In the genomic region with DNA sequence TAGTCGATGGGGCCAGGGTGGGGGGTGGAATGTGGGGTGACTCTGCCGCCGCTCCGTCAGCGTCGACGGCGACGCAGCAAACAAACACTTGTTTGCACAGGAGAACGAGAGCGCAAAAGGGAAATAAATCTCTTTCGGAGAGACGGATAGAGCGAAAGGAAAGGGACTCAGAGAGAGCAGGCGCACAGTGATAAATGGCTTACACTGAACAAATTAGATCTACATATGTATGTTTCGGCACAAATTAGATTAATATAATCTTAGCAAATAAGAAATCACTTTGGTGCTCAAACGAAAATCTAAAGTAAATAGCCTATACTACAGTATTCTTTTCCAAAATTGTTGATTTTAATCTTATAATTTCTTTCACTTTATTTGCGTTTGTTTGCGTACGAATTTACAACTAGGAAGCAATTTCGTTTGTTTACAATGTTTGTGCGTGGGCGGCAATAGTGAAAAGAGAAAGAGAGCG, we compare ENCODE assay signal across 1 fruit fly cellular context.
TF ChIP-seq lines count a peak whose summit lies in the region.

No protein-coding gene starts in this region.

TF ChIP-seq in whole organism, embryonic, 481 proteins besides CTCF, POLR2A, EP300 and RAD21 (continued from another document and continues in another):
- TF ChIP-seq CG11085 (GFP tag; IDR thresholded peaks at IDR 0.05; lab: Robert Waterston, UW) (peak; percentile 87), CG6654 (GFP tag; optimal IDR thresholded peaks at IDR 0.05; lab: Kevin White, UChicago) (peak; percentile 64), CG18619 (GFP tag; optimal IDR thresholded peaks at IDR 0.05; lab: Kevin White, UChicago) (peak; percentile 82), pan (optimal IDR thresholded peaks at IDR 0.05; lab: Kevin White, UChicago) (no peak), pan (GFP tag; optimal IDR thresholded peaks at IDR 0.05 in 1 of 2, IDR thresholded peaks at IDR 0.05 in 1 of 2) (peak in 1 of 2 experiments; percentile 96), CG12659 (GFP tag; optimal IDR thresholded peaks at IDR 0.05; lab: Kevin White, UChicago) (peak; percentile 85), chn (GFP tag; optimal IDR thresholded peaks at IDR 0.05; lab: Kevin White, UChicago) (peak; percentile 83), CG5180 (GFP tag; optimal IDR thresholded peaks at IDR 0.05; lab: Kevin White, UChicago) (peak; percentile 76), kni (GFP tag; optimal IDR thresholded peaks at IDR 0.05; lab: Kevin White, UChicago) (peak; percentile 84), CG12769 (tag; optimal IDR thresholded peaks at IDR 0.05; lab: Kevin White, UChicago) (peak; percentile 88), sens (GFP tag; lab: Kevin White, UChicago) (peak; percentile 99), CG10321 (GFP tag; IDR thresholded peaks at IDR 0.05; lab: Robert Waterston, UW) (peak; percentile 42; the same call in 1 of the 2 replicates), CG10267 (tag; optimal IDR thresholded peaks at IDR 0.05; lab: Kevin White, UChicago) (peak; percentile 89), Hr51 (GFP tag; optimal IDR thresholded peaks at IDR 0.05; lab: Kevin White, UChicago) (peak; percentile 84 to 90), CG13287 (GFP tag; IDR thresholded peaks at IDR 0.05; lab: Robert Waterston, UW; ENCODE audit: partially characterized antibody) (no peak), CG8388 (GFP tag; optimal IDR thresholded peaks at IDR 0.05; lab: Kevin White, UChicago) (peak; percentile 92), Meics (GFP tag; optimal IDR thresholded peaks at IDR 0.05; lab: Kevin White, UChicago) (peak; percentile 89), CG4730 (GFP tag; IDR thresholded peaks at IDR 0.05; lab: Robert Waterston, UW) (peak; percentile 94), CG11247 (GFP tag; IDR thresholded peaks at IDR 0.05; lab: Robert Waterston, UW) (peak; percentile 93), CG7357 (GFP tag; IDR thresholded peaks at IDR 0.05; lab: Robert Waterston, UW) (peak; percentile 86), abd-A (tag; optimal IDR thresholded peaks at IDR 0.05; lab: Kevin White, UChicago) (peak; percentile 75), CG14667 (GFP tag; IDR thresholded peaks at IDR 0.05; lab: Robert Waterston, UW) (peak; percentile 90), sna (GFP tag; IDR thresholded peaks at IDR 0.05; lab: Robert Waterston, UW; ENCODE audit: partially characterized antibody) (no peak), tin (GFP tag; optimal IDR thresholded peaks at IDR 0.05; lab: Kevin White, UChicago) (peak; percentile 88), dysf (GFP tag; IDR thresholded peaks at IDR 0.05; lab: Robert Waterston, UW) (peak; percentile 94), CG11696 (GFP tag; IDR thresholded peaks at IDR 0.05; lab: Robert Waterston, UW) (peak; percentile 87), CG17328 (GFP tag; IDR thresholded peaks at IDR 0.05; lab: Robert Waterston, UW) (peak; percentile 97), Nf-YC (tag; optimal IDR thresholded peaks at IDR 0.05; lab: Kevin White, UChicago) (peak; percentile 59), trh (GFP tag; optimal IDR thresholded peaks at IDR 0.05; lab: Kevin White, UChicago) (peak; percentile 72), CG8924 (tag; optimal IDR thresholded peaks at IDR 0.05; lab: Kevin White, UChicago) (peak; percentile 94), CG31441 (GFP tag; IDR thresholded peaks at IDR 0.05; lab: Robert Waterston, UW) (peak; percentile 82), Vsx1 (GFP tag; optimal IDR thresholded peaks at IDR 0.05; lab: Kevin White, UChicago) (peak; percentile 87), CG11695 (GFP tag; IDR thresholded peaks at IDR 0.05; lab: Robert Waterston, UW) (peak; percentile 95), HLH4C (GFP tag; IDR thresholded peaks at IDR 0.05; lab: Robert Waterston, UW; ENCODE audit: partially characterized antibody) (no peak), CG32532 (GFP tag; IDR thresholded peaks at IDR 0.05; lab: Robert Waterston, UW) (peak; percentile 92), dati (GFP tag; IDR thresholded peaks at IDR 0.05; lab: Robert Waterston, UW) (peak; percentile 92), bowl (GFP tag; IDR thresholded peaks at IDR 0.05; lab: Robert Waterston, UW) (peak; percentile 81; the same call in 1 of the 2 replicates), Dref (GFP tag; IDR thresholded peaks at IDR 0.05; lab: Robert Waterston, UW) (no peak), Xrp1 (GFP tag; IDR thresholded peaks at IDR 0.05; lab: Robert Waterston, UW) (peak; percentile 98), sob (GFP tag; IDR thresholded peaks at IDR 0.05; lab: Robert Waterston, UW) (peak; percentile 95), CG2120 (GFP tag; optimal IDR thresholded peaks at IDR 0.05; lab: Kevin White, UChicago) (peak; percentile 88), bbx (GFP tag; IDR thresholded peaks at IDR 0.05; lab: Robert Waterston, UW; ENCODE audit: partially characterized antibody) (no peak; the same call in 1 of the 2 replicates), CG12155 (GFP tag; optimal IDR thresholded peaks at IDR 0.05; lab: Kevin White, UChicago) (peak; percentile 80), CG12942 (GFP tag; optimal IDR thresholded peaks at IDR 0.05; lab: Kevin White, UChicago) (peak; percentile 90), CG12236 (GFP tag; optimal IDR thresholded peaks at IDR 0.05; lab: Kevin White, UChicago) (peak; percentile 77), br (optimal IDR thresholded peaks at IDR 0.05; lab: Kevin White, UChicago) (no peak), Sry-δ (GFP tag; optimal IDR thresholded peaks at IDR 0.05; lab: Kevin White, UChicago) (peak; percentile 44), jumu (GFP tag; optimal IDR thresholded peaks at IDR 0.05; lab: Kevin White, UChicago) (peak; percentile 82), wdn (GFP tag; IDR thresholded peaks at IDR 0.05; lab: Robert Waterston, UW) (peak; percentile 93), yki (optimal IDR thresholded peaks at IDR 0.05; lab: Kevin White, UChicago) (peak; percentile 66), ac (GFP tag; optimal IDR thresholded peaks at IDR 0.05; lab: Kevin White, UChicago) (peak; percentile 92), Rfx (GFP tag; IDR thresholded peaks at IDR 0.05; lab: Robert Waterston, UW) (peak; percentile 92), CG10654 (GFP tag; optimal IDR thresholded peaks at IDR 0.05; lab: Kevin White, UChicago) (peak; percentile 88), CG11093 (GFP tag; IDR thresholded peaks at IDR 0.05; lab: Robert Waterston, UW) (peak; percentile 91), CG11560 (tag; IDR thresholded peaks at IDR 0.05; lab: Robert Waterston, UW) (peak; percentile 58; the same call in 1 of the 3 replicates), CG2116 (GFP tag; optimal IDR thresholded peaks at IDR 0.05; lab: Kevin White, UChicago) (peak; percentile 70), Poxn (GFP tag; IDR thresholded peaks at IDR 0.05; lab: Robert Waterston, UW) (peak; percentile 67; the same call in 1 of the 2 replicates), CG30403 (GFP tag; optimal IDR thresholded peaks at IDR 0.05; lab: Kevin White, UChicago) (peak; percentile 88), HmgD (GFP tag; optimal IDR thresholded peaks at IDR 0.05; lab: Kevin White, UChicago) (peak; percentile 74), CG9215 (GFP tag; IDR thresholded peaks at IDR 0.05; lab: Robert Waterston, UW) (peak; percentile 82), CG18764 (GFP tag; optimal IDR thresholded peaks at IDR 0.05; lab: Kevin White, UChicago) (peak; percentile 89), sr (GFP tag; IDR thresholded peaks at IDR 0.05; lab: Robert Waterston, UW) (peak; percentile 84), CG6254 (GFP tag; optimal IDR thresholded peaks at IDR 0.05; lab: Kevin White, UChicago) (peak; percentile 95), ems (GFP tag; optimal IDR thresholded peaks at IDR 0.05; lab: Kevin White, UChicago) (peak; percentile 84), HLH54F (GFP tag; optimal IDR thresholded peaks at IDR 0.05; lab: Kevin White, UChicago) (peak; percentile 78), run (tag; optimal IDR thresholded peaks at IDR 0.05; lab: Kevin White, UChicago) (peak; percentile 86), CG17912 (GFP tag; optimal IDR thresholded peaks at IDR 0.05; lab: Kevin White, UChicago) (no peak), fd102C (GFP tag; optimal IDR thresholded peaks at IDR 0.05; lab: Kevin White, UChicago) (peak; percentile 96), CG13123 (GFP tag; optimal IDR thresholded peaks at IDR 0.05; lab: Kevin White, UChicago) (peak; percentile 58), CG10147 (GFP tag; optimal IDR thresholded peaks at IDR 0.05; lab: Kevin White, UChicago) (peak; percentile 87), Neu2 (GFP tag; optimal IDR thresholded peaks at IDR 0.05; lab: Kevin White, UChicago; ENCODE audit: borderline replicate concordance) (peak; percentile 49), CG2889 (GFP tag; IDR thresholded peaks at IDR 0.05; lab: Robert Waterston, UW) (peak; percentile 86), nerfin-2 (GFP tag; IDR thresholded peaks at IDR 0.05; lab: Robert Waterston, UW; ENCODE audit: partially characterized antibody) (no peak), shn (GFP tag; optimal IDR thresholded peaks at IDR 0.05; lab: Kevin White, UChicago) (peak; percentile 81), insv (GFP tag; optimal IDR thresholded peaks at IDR 0.05; lab: Kevin White, UChicago) (peak in 1 of 2 experiments; percentile 21), lbe (GFP tag; optimal IDR thresholded peaks at IDR 0.05; lab: Kevin White, UChicago) (peak; percentile 69), Max (GFP tag; optimal IDR thresholded peaks at IDR 0.05; lab: Kevin White, UChicago) (peak; percentile 73), Ravus (GFP tag; IDR thresholded peaks at IDR 0.05; lab: Robert Waterston, UW) (peak; percentile 82), CG10274 (GFP tag; optimal IDR thresholded peaks at IDR 0.05; lab: Kevin White, UChicago) (peak; percentile 72), tup (GFP tag; optimal IDR thresholded peaks at IDR 0.05; lab: Kevin White, UChicago) (peak; percentile 47), CG7786 (GFP tag; optimal IDR thresholded peaks at IDR 0.05; lab: Kevin White, UChicago) (peak; percentile 92), tll (GFP tag; optimal IDR thresholded peaks at IDR 0.05; lab: Kevin White, UChicago) (peak in 1 of 2 experiments; percentile 81), kah (GFP tag; optimal IDR thresholded peaks at IDR 0.05; lab: Kevin White, UChicago) (peak; percentile 91), Lim3 (GFP tag; IDR thresholded peaks at IDR 0.05; lab: Robert Waterston, UW) (peak; percentile 69; the same call in 1 of the 2 replicates), CG1832 (GFP tag; optimal IDR thresholded peaks at IDR 0.05; lab: Kevin White, UChicago) (no peak), CG17612 (GFP tag; IDR thresholded peaks at IDR 0.05; lab: Robert Waterston, UW) (peak; percentile 87), CG1024 (GFP tag; IDR thresholded peaks at IDR 0.05; lab: Robert Waterston, UW) (peak; percentile 82), CG11456 (GFP tag; IDR thresholded peaks at IDR 0.05; lab: Robert Waterston, UW) (peak; percentile 93), Sox100B (GFP tag; optimal IDR thresholded peaks at IDR 0.05; lab: Kevin White, UChicago) (peak; percentile 85), nmo (GFP tag; optimal IDR thresholded peaks at IDR 0.05; lab: Kevin White, UChicago) (peak; percentile 87), MTF-1 (GFP tag; optimal IDR thresholded peaks at IDR 0.05; lab: Kevin White, UChicago; ENCODE audit: borderline replicate concordance) (peak; percentile 87), fd64A (GFP tag; optimal IDR thresholded peaks at IDR 0.05; lab: Kevin White, UChicago) (peak; percentile 82), lmd (GFP tag; IDR thresholded peaks at IDR 0.05; lab: Robert Waterston, UW) (peak; percentile 94), CG7963 (GFP tag; IDR thresholded peaks at IDR 0.05; lab: Robert Waterston, UW; ENCODE audit: partially characterized antibody) (no peak), vvl (GFP tag; IDR thresholded peaks at IDR 0.05; lab: Robert Waterston, UW) (peak; percentile 98), HLH3B (GFP tag; IDR thresholded peaks at IDR 0.05; lab: Robert Waterston, UW) (peak; percentile 94), ato (GFP tag; IDR thresholded peaks at IDR 0.05; lab: Robert Waterston, UW; ENCODE audit: partially characterized antibody) (no peak), stc (GFP tag; IDR thresholded peaks at IDR 0.05; lab: Robert Waterston, UW) (peak; percentile 94), dmrt99B (tag; optimal IDR thresholded peaks at IDR 0.05; lab: Kevin White, UChicago) (peak; percentile 94), Camta (GFP tag; optimal IDR thresholded peaks at IDR 0.05; lab: Kevin White, UChicago) (peak; percentile 91), Bdp1 (GFP tag; optimal IDR thresholded peaks at IDR 0.05; lab: Kevin White, UChicago) (peak; percentile 84), CG7556 (GFP tag; optimal IDR thresholded peaks at IDR 0.05; lab: Kevin White, UChicago) (peak; percentile 93), YL-1 (GFP tag; optimal IDR thresholded peaks at IDR 0.05; lab: Kevin White, UChicago) (peak; percentile 49), ase (GFP tag; IDR thresholded peaks at IDR 0.05; lab: Robert Waterston, UW) (peak; percentile 90), lov (optimal IDR thresholded peaks at IDR 0.05; lab: Kevin White, UChicago) (no peak), lov (GFP tag; IDR thresholded peaks at IDR 0.05; lab: Robert Waterston, UW) (peak; percentile 96), ci (GFP tag; IDR thresholded peaks at IDR 0.05; lab: Robert Waterston, UW) (peak; percentile 97), CG11398 (GFP tag; optimal IDR thresholded peaks at IDR 0.05; lab: Kevin White, UChicago) (peak; percentile 85), usp (GFP tag; optimal IDR thresholded peaks at IDR 0.05; lab: Kevin White, UChicago) (no peak), CG3163 (GFP tag; optimal IDR thresholded peaks at IDR 0.05; lab: Kevin White, UChicago) (peak; percentile 73), gcm2 (GFP tag; optimal IDR thresholded peaks at IDR 0.05; lab: Kevin White, UChicago) (peak; percentile 79), Gsc (GFP tag; IDR thresholded peaks at IDR 0.05; lab: Robert Waterston, UW) (no peak), Hmx (GFP tag; optimal IDR thresholded peaks at IDR 0.05; lab: Kevin White, UChicago) (peak; percentile 75), pzg (GFP tag; optimal IDR thresholded peaks at IDR 0.05; lab: Kevin White, UChicago) (peak; percentile 3), pnt (GFP tag; optimal IDR thresholded peaks at IDR 0.05; lab: Kevin White, UChicago) (peak; percentile 91), NfI (GFP tag; optimal IDR thresholded peaks at IDR 0.05; lab: Kevin White, UChicago) (peak; percentile 89), BtbVII (GFP tag; optimal IDR thresholded peaks at IDR 0.05; lab: Kevin White, UChicago) (peak; percentile 79), CG17568 (GFP tag; optimal IDR thresholded peaks at IDR 0.05; lab: Kevin White, UChicago) (peak; percentile 91), CG14965 (GFP tag; optimal IDR thresholded peaks at IDR 0.05; lab: Kevin White, UChicago; ENCODE audit: borderline replicate concordance) (peak; percentile 44), CG4404 (GFP tag; IDR thresholded peaks at IDR 0.05; lab: Robert Waterston, UW) (peak; percentile 89), CG16813 (GFP tag; IDR thresholded peaks at IDR 0.05; lab: Robert Waterston, UW; ENCODE audit: partially characterized antibody) (no peak), Antp (GFP tag; optimal IDR thresholded peaks at IDR 0.05; lab: Kevin White, UChicago) (peak; percentile 85), fd3F (GFP tag; optimal IDR thresholded peaks at IDR 0.05; lab: Kevin White, UChicago) (peak; percentile 81)
